Worm (Caenorhabditis elegans) whole organism, young adult: Measurements from ENCODE around the gene umps-1.

Source experiments
- B0261.1 ChIP-seq: sonication (generic microtip); optimal IDR thresholded peaks from 2 replicates; lab custom pipeline; 2016; ENCODE audit warnings: mild to moderate bottlenecking, missing genetic modification characterization, moderate library complexity, missing compliant biosample characterization
- F33H1.4 ChIP-seq: fragments of 200-800 bp; sonication (Bioruptor generic); IDR thresholded peaks from 2 replicates; pipeline ENCODE4 v1.3.6; 2022; ENCODE audit warnings: missing genetic modification reagents, missing genetic modification characterization, missing compliant biosample characterization
- F39B2.1 ChIP-seq: fragments of 200-800 bp; sonication (Bioruptor generic); IDR thresholded peaks from 2 replicates; pipeline ENCODE4 v1.3.6; 2022; ENCODE audit warnings: missing genetic modification reagents, missing genetic modification characterization, missing compliant biosample characterization
- F52B5.7 ChIP-seq: sonication (generic microtip); optimal IDR thresholded peaks from 2 replicates; lab custom pipeline; 2016; ENCODE audit warnings: mild to moderate bottlenecking, missing genetic modification characterization, missing compliant biosample characterization
- F57C9.4 ChIP-seq: sonication (generic microtip); optimal IDR thresholded peaks from 2 replicates; lab custom pipeline; 2017; ENCODE audit warnings: mild to moderate bottlenecking, missing genetic modification characterization, missing compliant biosample characterization
- Y53F4B.3 ChIP-seq: fragments of 200-800 bp; sonication (Bioruptor generic); IDR thresholded peaks from 2 replicates; pipeline ENCODE4 v1.3.6; 2022; ENCODE audit warnings: missing genetic modification reagents, missing genetic modification characterization, missing compliant biosample characterization
- Y79H2A.3 ChIP-seq: fragments of 200-800 bp; sonication (Bioruptor generic); conservative IDR thresholded peaks from 2 replicates; pipeline ENCODE4 v1.3.6; 2022; ENCODE audit warnings: missing genetic modification reagents, missing genetic modification characterization, missing compliant biosample characterization
- akir-1 ChIP-seq: fragments of 200-800 bp; sonication (Bioruptor generic); optimal IDR thresholded peaks from 2 replicates; lab custom pipeline; 2018; ENCODE audit warnings: mild to moderate bottlenecking, missing genetic modification characterization, moderate library complexity, missing compliant biosample characterization
- athp-1 ChIP-seq: sonication (generic microtip); optimal IDR thresholded peaks from 2 replicates; lab custom pipeline; 2017; ENCODE audit warnings: mild to moderate bottlenecking, missing genetic modification characterization, missing compliant biosample characterization
- attf-6 ChIP-seq: fragments of 200-800 bp; sonication (Bioruptor generic); IDR thresholded peaks from 2 replicates; pipeline ENCODE4 v1.3.6; 2022; ENCODE audit warnings: missing genetic modification reagents, missing genetic modification characterization, missing compliant biosample characterization
- cebp-1 ChIP-seq, 2 experiments: fragments of 200-800 bp in 1 of 2; sonication (Bioruptor generic) in 1 of 2; sonication (generic microtip) in 1 of 2; IDR thresholded peaks in 1 of 2; optimal IDR thresholded peaks in 1 of 2; 2 replicates each; pipeline versions ENCODE4 v1.3.6 to Lab custom; 2017 to 2022; ENCODE audit warnings: missing compliant biosample characterization in 2 of 2, missing genetic modification characterization in 2 of 2, mild to moderate bottlenecking in 1 of 2, missing genetic modification reagents in 1 of 2, moderate library complexity in 1 of 2
- cebp-2 ChIP-seq: fragments of 200-800 bp; sonication (Bioruptor generic); IDR thresholded peaks from 2 replicates; pipeline ENCODE4 v1.3.6; 2022; ENCODE audit warnings: missing genetic modification characterization, missing compliant biosample characterization
- ceh-100 ChIP-seq: fragments of 200-800 bp; sonication (Bioruptor generic); IDR thresholded peaks from 2 replicates; pipeline ENCODE4 v1.3.6; 2022; ENCODE audit warnings: missing genetic modification reagents, missing genetic modification characterization, missing compliant biosample characterization
- ceh-40 ChIP-seq: fragments of 200-800 bp; sonication (Bioruptor generic); IDR thresholded peaks from 2 replicates; pipeline ENCODE4 v1.3.6; 2022; ENCODE audit warnings: missing genetic modification characterization, missing compliant biosample characterization
- ceh-91 ChIP-seq: fragments of 200-800 bp; sonication (Bioruptor generic); IDR thresholded peaks from 2 replicates; pipeline ENCODE4 v1.3.6; 2022; ENCODE audit warnings: missing genetic modification reagents, missing genetic modification characterization, missing compliant biosample characterization
- dpff-1 ChIP-seq: sonication (generic microtip); optimal IDR thresholded peaks from 2 replicates; lab custom pipeline; 2017; ENCODE audit warnings: mild to moderate bottlenecking, missing genetic modification characterization, missing compliant biosample characterization
- dpl-1 ChIP-seq: fragments of 150-350 bp; optimal IDR thresholded peaks from 2 replicates; lab custom pipeline; 2014; ENCODE audit warnings: missing biosample characterization, missing genetic modification reagents, missing genetic modification characterization
- efl-1 ChIP-seq: fragments of 150-350 bp; optimal IDR thresholded peaks from 2 replicates; lab custom pipeline; 2014; ENCODE audit warnings: missing biosample characterization, missing genetic modification reagents, missing genetic modification characterization
- egl-18 ChIP-seq: fragments of 200-800 bp; sonication (Bioruptor generic); IDR thresholded peaks from 2 replicates; pipeline ENCODE4 v1.3.6; 2022; ENCODE audit warnings: missing genetic modification reagents, missing genetic modification characterization, missing compliant biosample characterization
- him-1 ChIP-seq: sonication (generic microtip); optimal IDR thresholded peaks from 2 replicates; lab custom pipeline; 2016; ENCODE audit warnings: missing genotype, missing genetic modification reagents, missing genetic modification characterization, missing compliant biosample characterization
- hlh-26 ChIP-seq: fragments of 200-800 bp; sonication (Bioruptor generic); conservative IDR thresholded peaks from 2 replicates; pipeline ENCODE4 v1.3.6; 2022; ENCODE audit warnings: missing genetic modification reagents, missing genetic modification characterization, missing compliant biosample characterization
- hmg-1.2 ChIP-seq: fragments of 200-800 bp; sonication (Bioruptor generic); IDR thresholded peaks from 2 replicates; pipeline ENCODE4 v1.3.6; 2022; ENCODE audit warnings: missing genetic modification reagents, missing genetic modification characterization, missing compliant biosample characterization
- hrde-1 ChIP-seq: sonication (generic microtip); optimal IDR thresholded peaks from 2 replicates; lab custom pipeline; 2016; ENCODE audit warnings: missing genetic modification characterization, mild to moderate bottlenecking, missing compliant biosample characterization, moderate library complexity, missing genotype, missing genetic modification reagents, borderline replicate concordance
- hsf-1 ChIP-seq: fragments of 200-800 bp; sonication (Bioruptor generic); IDR thresholded peaks from 2 replicates; pipeline ENCODE4 v1.3.6; 2022; ENCODE audit warnings: missing genetic modification reagents, missing genetic modification characterization, missing compliant biosample characterization
- lag-1 ChIP-seq: fragments of 200-800 bp; sonication (Bioruptor generic); IDR thresholded peaks from 2 replicates; pipeline ENCODE4 v1.3.6; 2022; ENCODE audit warnings: missing genetic modification reagents, missing genetic modification characterization, missing compliant biosample characterization
- let-526 ChIP-seq: fragments of 200-800 bp; sonication (Bioruptor generic); IDR thresholded peaks from 2 replicates; pipeline ENCODE4 v1.3.6; 2022; ENCODE audit warnings: missing genetic modification reagents, missing genetic modification characterization, missing compliant biosample characterization
- let-607 ChIP-seq, 2 experiments: fragments of 200-800 bp in 1 of 2; sonication (Bioruptor generic) in 1 of 2; sonication (generic microtip) in 1 of 2; optimal IDR thresholded peaks; 2 replicates each; lab custom pipeline; 2016 to 2018; ENCODE audit warnings: mild to moderate bottlenecking in 2 of 2, missing compliant biosample characterization in 2 of 2, missing genetic modification characterization in 2 of 2, moderate library complexity in 2 of 2, missing genotype in 1 of 2
- lin-26 ChIP-seq: fragments of 200-800 bp; sonication (Bioruptor generic); IDR thresholded peaks from 2 replicates; pipeline ENCODE4 v1.3.6; 2022; ENCODE audit warnings: missing genetic modification reagents, missing genetic modification characterization, missing compliant biosample characterization
- lsy-27 ChIP-seq: sonication (generic microtip); optimal IDR thresholded peaks from 2 replicates; lab custom pipeline; 2017; ENCODE audit warnings: missing genetic modification characterization, mild to moderate bottlenecking, missing compliant biosample characterization, antibody characterized with exemption, missing genotype, borderline replicate concordance; ENCODE audit not compliant: insufficient read depth
- madf-10 ChIP-seq: sonication (generic microtip); optimal IDR thresholded peaks from 2 replicates; lab custom pipeline; 2016; ENCODE audit warnings: mild to moderate bottlenecking, missing genetic modification characterization, missing compliant biosample characterization
- madf-3 ChIP-seq: fragments of 200-800 bp; sonication (Bioruptor generic); IDR thresholded peaks from 2 replicates; pipeline ENCODE4 v1.3.6; 2022; ENCODE audit warnings: missing genetic modification reagents, missing genetic modification characterization, missing compliant biosample characterization
- madf-6 ChIP-seq: fragments of 200-800 bp; sonication (Bioruptor generic); IDR thresholded peaks from 2 replicates; pipeline ENCODE4 v1.3.6; 2022; ENCODE audit warnings: missing genetic modification reagents, missing genetic modification characterization, missing compliant biosample characterization
- madf-8 ChIP-seq: fragments of 200-800 bp; sonication (Bioruptor generic); conservative IDR thresholded peaks from 2 replicates; pipeline ENCODE4 v1.3.6; 2022; ENCODE audit warnings: missing genetic modification reagents, missing genetic modification characterization, missing compliant biosample characterization
- mcd-1 ChIP-seq: fragments of 200-800 bp; sonication (Bioruptor generic); IDR thresholded peaks from 2 replicates; pipeline ENCODE4 v1.3.6; 2022; ENCODE audit warnings: missing genetic modification reagents, missing genetic modification characterization, missing compliant biosample characterization
- nfyb-1 ChIP-seq: fragments of 200-800 bp; sonication (Bioruptor generic); IDR thresholded peaks from 2 replicates; pipeline ENCODE4 v1.3.6; 2022; ENCODE audit warnings: missing genetic modification reagents, missing genetic modification characterization, missing compliant biosample characterization
- nhr-120 ChIP-seq: fragments of 200-800 bp; sonication (Bioruptor generic); IDR thresholded peaks from 2 replicates; pipeline ENCODE4 v1.3.6; 2022; ENCODE audit warnings: missing genetic modification characterization, missing compliant biosample characterization
- nhr-90 ChIP-seq: sonication (generic microtip); optimal IDR thresholded peaks from 2 replicates; lab custom pipeline; 2016; ENCODE audit warnings: missing genotype, mild to moderate bottlenecking, missing genetic modification characterization, missing compliant biosample characterization
- pbrm-1 ChIP-seq: fragments of 200-800 bp; sonication (Bioruptor generic); IDR thresholded peaks from 2 replicates; pipeline ENCODE4 v1.3.6; 2022; ENCODE audit warnings: missing genetic modification reagents, missing genetic modification characterization, missing compliant biosample characterization
- pha-4 ChIP-seq: fragments of 150-350 bp; sonication (generic microtip); optimal IDR thresholded peaks from 2 replicates; lab custom pipeline; 2014; ENCODE audit warnings: missing biosample characterization, missing genetic modification reagents, missing genetic modification characterization
- repo-1 ChIP-seq: sonication (generic microtip); optimal IDR thresholded peaks from 2 replicates; lab custom pipeline; 2017; ENCODE audit warnings: mild to moderate bottlenecking, missing genetic modification characterization, missing compliant biosample characterization
- snpc-1.1 ChIP-seq: sonication (generic microtip); optimal IDR thresholded peaks from 2 replicates; lab custom pipeline; 2017; ENCODE audit warnings: missing genetic modification characterization, mild to moderate bottlenecking, missing compliant biosample characterization, antibody characterized with exemption, moderate library complexity, missing genotype, missing genetic modification reagents; ENCODE audit not compliant: insufficient read depth
- snpc-3.4 ChIP-seq: sonication (generic microtip); optimal IDR thresholded peaks from 2 replicates; lab custom pipeline; 2017; ENCODE audit warnings: missing genetic modification characterization, mild to moderate bottlenecking, missing compliant biosample characterization, antibody characterized with exemption, moderate library complexity, missing genotype, missing genetic modification reagents
- sptf-2 ChIP-seq: fragments of 200-800 bp; sonication (Bioruptor generic); optimal IDR thresholded peaks from 2 replicates; lab custom pipeline; 2018; ENCODE audit warnings: mild to moderate bottlenecking, missing genetic modification characterization, missing compliant biosample characterization
- tbp1 ChIP-seq: fragments of 200-800 bp; sonication (Bioruptor generic); optimal IDR thresholded peaks from 2 replicates; lab custom pipeline; 2018; ENCODE audit warnings: mild to moderate bottlenecking, missing genetic modification characterization, missing compliant biosample characterization
- unc-130 ChIP-seq: sonication (generic microtip); optimal IDR thresholded peaks from 2 replicates; lab custom pipeline; 2016; ENCODE audit warnings: missing genetic modification reagents, missing genetic modification characterization, missing compliant biosample characterization
- zfh-2 ChIP-seq: fragments of 200-800 bp; sonication (Bioruptor generic); conservative IDR thresholded peaks from 2 replicates; pipeline ENCODE4 v1.3.6; 2022; ENCODE audit warnings: missing genetic modification reagents, missing genetic modification characterization, missing compliant biosample characterization
- ztf-22 ChIP-seq: fragments of 200-800 bp; sonication (Bioruptor generic); optimal IDR thresholded peaks from 2 replicates; lab custom pipeline; 2018; ENCODE audit warnings: mild to moderate bottlenecking, missing genetic modification characterization, moderate library complexity, missing compliant biosample characterization

The umps-1 gene

ce11 chrIII:10337508-10338166 lies 19.8 kb downstream of the umps-1 start, which contains the start of gene ttr-15 (continued):
- TF ChIP-seq sptf-2 (GFP tag; lab: Kevin White, UChicago), result no peak
- TF ChIP-seq repo-1 (tag; lab: Kevin White, UChicago), result peak; percentile 22
- TF ChIP-seq madf-8 (GFP tag; lab: Robert Waterston, UW), result no peak
- no peak for TF ChIP-seq tbp1
- no peak for TF ChIP-seq athp-1 (tag; lab: Kevin White, UChicago)
- TF ChIP-seq madf-6 (GFP tag; lab: Robert Waterston, UW), result 0 out of 2 replicates have a peak, but pooled peaks have one; percentile 25
- TF ChIP-seq madf-3 (GFP tag; lab: Robert Waterston, UW), result no peak
- TF ChIP-seq pha-4 (tag; lab: Kevin White, UChicago), result no peak
- TF ChIP-seq pbrm-1, result no peak
- no peak for TF ChIP-seq ceh-100 (GFP tag; lab: Robert Waterston, UW)
- TF ChIP-seq snpc-1.1 (tag; lab: Kevin White, UChicago), result no peak
- TF ChIP-seq F52B5.7 (tag; lab: Kevin White, UChicago), result no peak
- no peak for TF ChIP-seq him-1 (tag; lab: Kevin White, UChicago)
- no peak for TF ChIP-seq ceh-91
- no peak for TF ChIP-seq ztf-22 (GFP tag; lab: Kevin White, UChicago)
- TF ChIP-seq B0261.1, result no peak
- no peak for TF ChIP-seq lsy-27 (tag; lab: Kevin White, UChicago)
- no peak for TF ChIP-seq cebp-2 (GFP tag; lab: Robert Waterston, UW)
- no peak for TF ChIP-seq dpff-1
- TF ChIP-seq madf-10 (tag; lab: Kevin White, UChicago), result no peak
- TF ChIP-seq Y79H2A.3 (GFP tag; lab: Robert Waterston, UW), result no peak; the same call in 1 of the 2 replicates
- no peak for TF ChIP-seq mcd-1
- no peak for TF ChIP-seq zfh-2 (GFP tag; lab: Robert Waterston, UW)
- no peak for TF ChIP-seq F57C9.4 (tag; lab: Kevin White, UChicago)
- no peak for TF ChIP-seq let-607 (tag; optimal IDR thresholded peaks at IDR 0.05; lab: Kevin White, UChicago)
- TF ChIP-seq let-526 (GFP tag; lab: Robert Waterston, UW), result no peak
- TF ChIP-seq nhr-120, result no peak
- TF ChIP-seq efl-1 (GFP tag; lab: Kevin White, UChicago), result no peak
- TF ChIP-seq F33H1.4 (GFP tag; lab: Robert Waterston, UW), result no peak
- no peak for TF ChIP-seq snpc-3.4 (tag; lab: Kevin White, UChicago)
- no peak for TF ChIP-seq hmg-1.2
- peak; percentile 30; the same call in 1 of the 2 replicates for TF ChIP-seq lin-26 (GFP tag; lab: Robert Waterston, UW)
- TF ChIP-seq hlh-26 (GFP tag; lab: Robert Waterston, UW), result no peak
- TF ChIP-seq akir-1 (GFP tag; lab: Kevin White, UChicago), result no peak
- TF ChIP-seq F39B2.1 (GFP tag; lab: Robert Waterston, UW), result no peak
- no peak for TF ChIP-seq Y53F4B.3 (GFP tag; lab: Robert Waterston, UW)
- no peak for TF ChIP-seq unc-130 (GFP tag; lab: Kevin White, UChicago)
- no peak for TF ChIP-seq dpl-1 (GFP tag; lab: Kevin White, UChicago)
- TF ChIP-seq lag-1 (GFP tag; lab: Robert Waterston, UW), result no peak
- no peak for TF ChIP-seq attf-6 (GFP tag; lab: Robert Waterston, UW)
- TF ChIP-seq nhr-90 (tag; lab: Kevin White, UChicago), result no peak
- TF ChIP-seq cebp-1 (GFP tag; IDR thresholded peaks at IDR 0.05; lab: Robert Waterston, UW), result no peak
- TF ChIP-seq cebp-1 (tag; optimal IDR thresholded peaks at IDR 0.05; lab: Kevin White, UChicago), result peak; percentile 39
- TF ChIP-seq nfyb-1 (GFP tag; lab: Robert Waterston, UW), result no peak
- no peak for TF ChIP-seq ceh-40
- no peak for TF ChIP-seq hrde-1 (tag; lab: Kevin White, UChicago)
- no peak for TF ChIP-seq hsf-1 (GFP tag; lab: Robert Waterston, UW)
- no peak for TF ChIP-seq egl-18
